Worm (Caenorhabditis elegans) whole organism, midembryonic: ENCODE results near the gene scl-12.

Experiments used
- T22C8.4 ChIP-seq: fragments of 200-800 bp; sonication (Bioruptor generic); IDR thresholded peaks from 2 replicates; pipeline ENCODE4 v1.3.6; 2022; ENCODE audit warnings: missing genetic modification characterization, missing compliant biosample characterization
- cog-1 ChIP-seq: sonication (generic microtip); optimal IDR thresholded peaks from 2 replicates; lab custom pipeline; 2016; ENCODE audit warnings: missing genetic modification characterization, missing compliant biosample characterization
- flt-1 ChIP-seq: fragments of 200-800 bp; sonication (Bioruptor generic); IDR thresholded peaks from 2 replicates; pipeline ENCODE4 v1.3.6; 2022; ENCODE audit warnings: missing genetic modification characterization, missing compliant biosample characterization
- klf-2 ChIP-seq: fragments of 200-800 bp; sonication (Bioruptor generic); conservative IDR thresholded peaks from 2 replicates; pipeline ENCODE4 v1.3.6; 2022; ENCODE audit warnings: missing genetic modification reagents, missing genetic modification characterization, missing compliant biosample characterization
- ref-1 ChIP-seq: fragments of 200-800 bp; sonication (Bioruptor generic); conservative IDR thresholded peaks from 2 replicates; pipeline ENCODE4 v1.3.6; 2022; ENCODE audit warnings: missing genetic modification reagents, missing genetic modification characterization, missing compliant biosample characterization
- tab-1 ChIP-seq: fragments of 200-800 bp; sonication (Bioruptor generic); IDR thresholded peaks from 2 replicates; pipeline ENCODE4 v1.3.6; 2022; ENCODE audit warnings: missing genetic modification characterization, missing compliant biosample characterization
- ztf-23 ChIP-seq: fragments of 200-800 bp; sonication (Bioruptor generic); IDR thresholded peaks from 2 replicates; pipeline ENCODE4 v1.3.6; 2022; ENCODE audit warnings: missing genetic modification reagents, missing genetic modification characterization, missing compliant biosample characterization
- ztf-29 ChIP-seq: fragments of 200-800 bp; sonication (Bioruptor generic); IDR thresholded peaks from 2 replicates; pipeline ENCODE4 v1.3.6; 2022; ENCODE audit warnings: missing genetic modification reagents, missing genetic modification characterization, missing compliant biosample characterization

ce11 chrV:3860123-3860522 lies 47.7 kb downstream of the scl-12 start, which contains the start of gene nhr-189:
- TF ChIP-seq ref-1 (no peak), flt-1 (GFP tag; lab: Robert Waterston, UW) (no peak), cog-1 (tag; lab: Kevin White, UChicago) (no peak), ztf-29 (no peak), ztf-23 (no peak), T22C8.4 (GFP tag; lab: Robert Waterston, UW) (no peak), klf-2 (GFP tag; lab: Robert Waterston, UW) (no peak), tab-1 (GFP tag; lab: Robert Waterston, UW) (no peak)
